Fruit fly (Drosophila melanogaster): Measurements from ENCODE around the gene CG43736.

Gene CG43736

dm6 chrX:6820703-6821102, 43.0 kb upstream of the CG43736 start, which contains the start of the genes Nf-YC and xit (continued):
- TF ChIP-seq TFAM (GFP tag; optimal IDR thresholded peaks at IDR 0.05) (no peak), eve (GFP tag; optimal IDR thresholded peaks at IDR 0.05) (no peak), CrebB (tag; optimal IDR thresholded peaks at IDR 0.05) (peak; percentile 36), Scr (GFP tag; IDR thresholded peaks at IDR 0.05; ENCODE audit: partially characterized antibody) (peak; percentile 59), row (GFP tag; IDR thresholded peaks at IDR 0.05) (peak; percentile 73), CG8388 (GFP tag; optimal IDR thresholded peaks at IDR 0.05) (no peak), Ets65A (GFP tag) (no peak), B-H2 (GFP tag; optimal IDR thresholded peaks at IDR 0.05) (no peak), cad (GFP tag; optimal IDR thresholded peaks at IDR 0.05) (no peak), salm (tag; optimal IDR thresholded peaks at IDR 0.05) (no peak), grau (tag; optimal IDR thresholded peaks at IDR 0.05) (no peak), CG15696 (tag; optimal IDR thresholded peaks at IDR 0.05) (no peak), cas (GFP tag; IDR thresholded peaks at IDR 0.05) (no peak), CG10209 (GFP tag; optimal IDR thresholded peaks at IDR 0.05) (no peak), jigr1 (GFP tag; IDR thresholded peaks at IDR 0.05) (no peak), CG2889 (GFP tag; IDR thresholded peaks at IDR 0.05) (no peak), CG3726 (GFP tag; IDR thresholded peaks at IDR 0.05) (no peak), CG3847 (GFP tag; IDR thresholded peaks at IDR 0.05) (peak; percentile 45), Doc2 (GFP tag; IDR thresholded peaks at IDR 0.05) (no peak), tup (GFP tag; optimal IDR thresholded peaks at IDR 0.05) (no peak), sd (tag; optimal IDR thresholded peaks at IDR 0.05) (no peak), CG3065 (GFP tag; optimal IDR thresholded peaks at IDR 0.05) (no peak), CG12104 (GFP tag; optimal IDR thresholded peaks at IDR 0.05) (no peak), Dad (GFP tag; optimal IDR thresholded peaks at IDR 0.05) (no peak), CG15269 (tag; optimal IDR thresholded peaks at IDR 0.05) (no peak), odd (GFP tag; optimal IDR thresholded peaks at IDR 0.05) (no peak), CG12155 (GFP tag; optimal IDR thresholded peaks at IDR 0.05) (no peak), CG30020 (tag; optimal IDR thresholded peaks at IDR 0.05) (peak; percentile 64), crp (GFP tag; optimal IDR thresholded peaks at IDR 0.05) (peak in 1 of 2 experiments; percentile 69), Lhr (GFP tag; optimal IDR thresholded peaks at IDR 0.05) (no peak), grn (GFP tag; optimal IDR thresholded peaks at IDR 0.05) (no peak), repo (GFP tag; optimal IDR thresholded peaks at IDR 0.05) (no peak), CG16779 (GFP tag; IDR thresholded peaks at IDR 0.05) (no peak), sob (GFP tag; IDR thresholded peaks at IDR 0.05) (0 out of 2 replicates have a peak, but pooled peaks have one; percentile 23), Meics (GFP tag; optimal IDR thresholded peaks at IDR 0.05) (no peak), twi (tag; optimal IDR thresholded peaks at IDR 0.05) (no peak), ftz-f1 (GFP tag; optimal IDR thresholded peaks at IDR 0.05) (no peak), CG4424 (GFP tag; optimal IDR thresholded peaks at IDR 0.05) (no peak), CG18011 (GFP tag; optimal IDR thresholded peaks at IDR 0.05) (no peak), Adf1 (GFP tag; IDR thresholded peaks at IDR 0.05) (peak; percentile 18; the same call in 1 of the 2 replicates), CG30431 (GFP tag; optimal IDR thresholded peaks at IDR 0.05) (no peak), gem (tag; optimal IDR thresholded peaks at IDR 0.05) (no peak), CG9437 (GFP tag; optimal IDR thresholded peaks at IDR 0.05) (no peak), CG17359 (tag; optimal IDR thresholded peaks at IDR 0.05) (no peak), CG8478 (optimal IDR thresholded peaks at IDR 0.05) (no peak), trh (GFP tag; optimal IDR thresholded peaks at IDR 0.05) (no peak), Sox100B (GFP tag; optimal IDR thresholded peaks at IDR 0.05) (no peak), CG11247 (GFP tag; IDR thresholded peaks at IDR 0.05) (no peak), Dek (tag; optimal IDR thresholded peaks at IDR 0.05) (no peak), shn (GFP tag; optimal IDR thresholded peaks at IDR 0.05) (peak; percentile 49), Hand (GFP tag; optimal IDR thresholded peaks at IDR 0.05) (no peak), CG10565 (GFP tag; optimal IDR thresholded peaks at IDR 0.05) (no peak), Gsc (GFP tag; IDR thresholded peaks at IDR 0.05) (no peak)

Data from whole organism, embryonic.